Fruit fly (Drosophila melanogaster): Measurements from ENCODE around the gene Cyp313a2.
A peak's percentile ranks its signal among the peaks of the same experiment; 100 is the strongest.

Gene Cyp313a2

dm6 chr3R:12269889-12270403, 33.2 kb upstream of the Cyp313a2 start:
- TF ChIP-seq Mio (GFP tag; optimal IDR thresholded peaks at IDR 0.05) (no peak), usp (GFP tag; optimal IDR thresholded peaks at IDR 0.05) (no peak), HLH106 (tag; optimal IDR thresholded peaks at IDR 0.05) (no peak), Rel (GFP tag; optimal IDR thresholded peaks at IDR 0.05) (no peak), Rel (tag; optimal IDR thresholded peaks at IDR 0.05) (peak; percentile 92), tai (GFP tag; optimal IDR thresholded peaks at IDR 0.05) (no peak), sage (GFP tag; optimal IDR thresholded peaks at IDR 0.05) (no peak), CG32264 (GFP tag; optimal IDR thresholded peaks at IDR 0.05) (no peak)

dm6 chr3R:12260669-12261068, 24.0 kb upstream of the Cyp313a2 start, which contains the start of gene CG44038:
TSS of gene CG44038 (plus strand) at chr3R:12260969.
- TF ChIP-seq Myc (optimal IDR thresholded peaks at IDR 0.05), result no peak
- TF ChIP-seq tai (GFP tag; optimal IDR thresholded peaks at IDR 0.05), result no peak
- no peak for TF ChIP-seq Dfd (GFP tag; optimal IDR thresholded peaks at IDR 0.05)
- TF ChIP-seq dmrt93B (GFP tag; optimal IDR thresholded peaks at IDR 0.05), result no peak
- no peak for TF ChIP-seq sage (GFP tag; optimal IDR thresholded peaks at IDR 0.05)
- no peak for TF ChIP-seq Hr83 (GFP tag; optimal IDR thresholded peaks at IDR 0.05; ENCODE audit: poor library complexity, severe bottlenecking)
- no peak for TF ChIP-seq Abd-B (GFP tag; optimal IDR thresholded peaks at IDR 0.05)
- TF ChIP-seq rgr (GFP tag; optimal IDR thresholded peaks at IDR 0.05), result no peak
- TF ChIP-seq pan (optimal IDR thresholded peaks at IDR 0.05), result no peak
- no peak for TF ChIP-seq foxo (GFP tag; optimal IDR thresholded peaks at IDR 0.05)
- TF ChIP-seq Sp1 (GFP tag; optimal IDR thresholded peaks at IDR 0.05), result no peak
- TF ChIP-seq dl (GFP tag; optimal IDR thresholded peaks at IDR 0.05; ENCODE audit: insufficient read depth in 1 of 2, partially characterized antibody in 2 of 2), result no peak
- TF ChIP-seq psq (GFP tag; optimal IDR thresholded peaks at IDR 0.05), result no peak
- no peak for TF ChIP-seq fru (GFP tag; optimal IDR thresholded peaks at IDR 0.05)
- no peak for TF ChIP-seq HLH106 (tag; optimal IDR thresholded peaks at IDR 0.05)
- TF ChIP-seq Mio (GFP tag; optimal IDR thresholded peaks at IDR 0.05), result no peak
- no peak for TF ChIP-seq Rel (GFP tag; optimal IDR thresholded peaks at IDR 0.05)
- TF ChIP-seq Rel (tag; optimal IDR thresholded peaks at IDR 0.05), result no peak
- no peak for TF ChIP-seq jim (GFP tag; optimal IDR thresholded peaks at IDR 0.05)

- TF ChIP-seq CG9705 (GFP tag; optimal IDR thresholded peaks at IDR 0.05) (no peak), Myc (optimal IDR thresholded peaks at IDR 0.05) (no peak), h (GFP tag; optimal IDR thresholded peaks at IDR 0.05) (no peak), OdsH (GFP tag; optimal IDR thresholded peaks at IDR 0.05) (no peak), HLH106 (tag; optimal IDR thresholded peaks at IDR 0.05) (no peak), foxo (GFP tag; optimal IDR thresholded peaks at IDR 0.05) (no peak), Vsx2 (GFP tag; optimal IDR thresholded peaks at IDR 0.05; ENCODE audit: partially characterized antibody) (no peak), Dfd (GFP tag; optimal IDR thresholded peaks at IDR 0.05) (no peak), woc (GFP tag; optimal IDR thresholded peaks at IDR 0.05) (no peak), ey (GFP tag; optimal IDR thresholded peaks at IDR 0.05) (no peak), dl (GFP tag; optimal IDR thresholded peaks at IDR 0.05; ENCODE audit: insufficient read depth in 1 of 2, partially characterized antibody in 2 of 2) (no peak), Hnf4 (GFP tag; optimal IDR thresholded peaks at IDR 0.05) (no peak), pan (optimal IDR thresholded peaks at IDR 0.05) (no peak), Sp1 (GFP tag; optimal IDR thresholded peaks at IDR 0.05) (no peak), Abd-B (GFP tag; optimal IDR thresholded peaks at IDR 0.05) (no peak), Mio (GFP tag; optimal IDR thresholded peaks at IDR 0.05) (no peak), sage (GFP tag; optimal IDR thresholded peaks at IDR 0.05) (no peak)
Measured at dm6 chr3R:12259819-12260218, 23.1 kb upstream of the Cyp313a2 start.

- TF ChIP-seq Rel (GFP tag; optimal IDR thresholded peaks at IDR 0.05) (no peak), Rel (tag; optimal IDR thresholded peaks at IDR 0.05) (peak; percentile 54), jim (GFP tag; optimal IDR thresholded peaks at IDR 0.05) (no peak)
Measured at dm6 chr3R:12259013-12259412, 22.3 kb upstream of the Cyp313a2 start.

- TF ChIP-seq dsf (GFP tag; optimal IDR thresholded peaks at IDR 0.05; ENCODE audit: borderline replicate concordance) (no peak), dl (GFP tag; optimal IDR thresholded peaks at IDR 0.05; ENCODE audit: insufficient read depth in 1 of 2, partially characterized antibody in 2 of 2) (no peak), foxo (GFP tag; optimal IDR thresholded peaks at IDR 0.05) (no peak), woc (GFP tag; optimal IDR thresholded peaks at IDR 0.05) (no peak), lola (GFP tag; optimal IDR thresholded peaks at IDR 0.05) (no peak)
Measured at dm6 chr3R:12258437-12258836, 21.7 kb upstream of the Cyp313a2 start, which contains the start of the genes CG44037 and svp. TSS of gene CG44037 (plus strand) at chr3R:12258737. TSS of gene svp (plus strand) at chr3R:12258737.
